Fruit fly (Drosophila melanogaster) whole organism, wandering third instar larva: Measurements from ENCODE around the gene CG1958.
A peak's percentile ranks its signal among the peaks of the same experiment; 100 is the strongest.

Experiments
- Abd-B ChIP-seq: fragments of >200 bp; optimal IDR thresholded peaks from 2 replicates; lab custom pipeline; 2017; ENCODE audit warnings: missing biosample characterization, missing genetic modification characterization
- CG32264 ChIP-seq: fragments of 200-800 bp; sonication (Bioruptor generic); optimal IDR thresholded peaks from 2 replicates; lab custom pipeline; 2016; ENCODE audit warnings: missing biosample characterization, missing genetic modification characterization
- CG9705 ChIP-seq: fragments of 200-800 bp; sonication (Bioruptor generic); optimal IDR thresholded peaks from 2 replicates; lab custom pipeline; 2018; ENCODE audit warnings: missing biosample characterization, mild to moderate bottlenecking, missing genetic modification characterization
- Dfd ChIP-seq: fragments of >200 bp; optimal IDR thresholded peaks from 2 replicates; lab custom pipeline; 2017; ENCODE audit warnings: missing biosample characterization, missing genetic modification characterization
- GATAd ChIP-seq: sonication (Bioruptor generic); optimal IDR thresholded peaks from 2 replicates; lab custom pipeline; 2016; ENCODE audit warnings: missing biosample characterization, missing genetic modification characterization
- HLH106 ChIP-seq: fragments of 200-800 bp; optimal IDR thresholded peaks from 3 replicates; lab custom pipeline; 2019; ENCODE audit warnings: missing biosample characterization, mild to moderate bottlenecking, missing genetic modification characterization, moderate library complexity
- Hnf4 ChIP-seq: fragments of 200-800 bp; sonication (Bioruptor generic); optimal IDR thresholded peaks from 2 replicates; lab custom pipeline; 2016; ENCODE audit warnings: missing biosample characterization, mild to moderate bottlenecking, missing genetic modification characterization
- Hr78 ChIP-seq: fragments of >200 bp; optimal IDR thresholded peaks from 2 replicates; lab custom pipeline; 2017; ENCODE audit warnings: missing biosample characterization, missing genetic modification characterization
- Hr83 ChIP-seq: fragments of 200-300 bp; sonication (Bioruptor generic); optimal IDR thresholded peaks from 2 replicates; lab custom pipeline; 2016; ENCODE audit warnings: missing biosample characterization, mild to moderate bottlenecking, missing genetic modification characterization, moderate library complexity; ENCODE audit not compliant: poor library complexity, severe bottlenecking
- Jra ChIP-seq: sonication (Bioruptor generic); optimal IDR thresholded peaks from 2 replicates; lab custom pipeline; 2016; ENCODE audit warnings: missing biosample characterization, missing genetic modification characterization
- Mio ChIP-seq: sonication (Bioruptor generic); optimal IDR thresholded peaks from 2 replicates; lab custom pipeline; 2016; ENCODE audit warnings: missing biosample characterization, missing genetic modification characterization
- Myc ChIP-seq: fragments of >200 bp; optimal IDR thresholded peaks from 2 replicates; lab custom pipeline; 2017
- N ChIP-seq: fragments of >200 bp; optimal IDR thresholded peaks from 2 replicates; lab custom pipeline; 2018; ENCODE audit warnings: missing biosample characterization, missing external identifiers, missing genetic modification characterization
- OdsH ChIP-seq: fragments of 200-800 bp; sonication (Bioruptor generic); optimal IDR thresholded peaks from 2 replicates; lab custom pipeline; 2016; ENCODE audit warnings: missing biosample characterization, mild to moderate bottlenecking, missing genetic modification characterization
- Sp1 ChIP-seq: fragments of 200-800 bp; sonication (Bioruptor generic); optimal IDR thresholded peaks from 3 replicates; lab custom pipeline; 2019; ENCODE audit warnings: missing biosample characterization, mild to moderate bottlenecking, missing genetic modification characterization, moderate library complexity
- Vsx2 ChIP-seq: fragments of 200-300, 225-300 bp; sonication (Bioruptor generic); optimal IDR thresholded peaks from 2 replicates; lab custom pipeline; 2018; ENCODE audit warnings: missing biosample characterization, missing genetic modification characterization; ENCODE audit not compliant: partially characterized antibody
- br ChIP-seq: fragments of 200-800 bp; sonication (Bioruptor generic); optimal IDR thresholded peaks from 2 replicates; lab custom pipeline; 2016; ENCODE audit warnings: missing biosample characterization, missing genetic modification characterization
- brk ChIP-seq: fragments of 200-800 bp; sonication (Bioruptor generic); optimal IDR thresholded peaks from 2 replicates; lab custom pipeline; 2016; ENCODE audit warnings: missing biosample characterization, mild to moderate bottlenecking, missing genetic modification characterization
- dl ChIP-seq, 2 experiments: fragments of 175-275, 200-275 bp in 1 of 2; fragments of 200-275 bp in 1 of 2; sonication (Bioruptor generic); optimal IDR thresholded peaks; lab custom pipeline; 2018; ENCODE audit warnings: mild to moderate bottlenecking in 2 of 2, missing biosample characterization in 2 of 2, missing genetic modification characterization in 2 of 2, moderate library complexity in 2 of 2; ENCODE audit not compliant: partially characterized antibody in 2 of 2, insufficient read depth in 1 of 2
- dmrt93B ChIP-seq: fragments of 200-800 bp; sonication (Bioruptor generic); optimal IDR thresholded peaks from 2 replicates; lab custom pipeline; 2018; ENCODE audit warnings: missing biosample characterization, mild to moderate bottlenecking, missing genetic modification characterization
- dsf ChIP-seq: sonication (Bioruptor generic); optimal IDR thresholded peaks from 2 replicates; lab custom pipeline; 2016; ENCODE audit warnings: missing biosample characterization, missing genetic modification characterization, borderline replicate concordance
- ey ChIP-seq: fragments of 200-800 bp; sonication (Bioruptor generic); optimal IDR thresholded peaks from 2 replicates; lab custom pipeline; 2016; ENCODE audit warnings: missing biosample characterization, missing genetic modification characterization
- foxo ChIP-seq, 2 experiments: fragments of 200-800 bp; sonication (Bioruptor generic); optimal IDR thresholded peaks; 2 replicates in 1 of 2; 3 replicates in 1 of 2; lab custom pipeline; 2016 to 2017; ENCODE audit warnings: missing biosample characterization in 2 of 2, missing genetic modification characterization in 2 of 2
- fru ChIP-seq: fragments of 200-800 bp; sonication (Bioruptor generic); optimal IDR thresholded peaks from 3 replicates; lab custom pipeline; 2016; ENCODE audit warnings: missing biosample characterization, mild to moderate bottlenecking, missing genetic modification characterization
- h ChIP-seq: fragments of 200-800 bp; sonication (Bioruptor generic); optimal IDR thresholded peaks from 3 replicates; lab custom pipeline; 2016; ENCODE audit warnings: missing biosample characterization, mild to moderate bottlenecking, missing genetic modification characterization
- jim ChIP-seq: fragments of 175-275, 200-325 bp; sonication (Bioruptor generic); optimal IDR thresholded peaks from 2 replicates; lab custom pipeline; 2016; ENCODE audit warnings: missing biosample characterization, mild to moderate bottlenecking, missing genetic modification characterization
- lola ChIP-seq: fragments of >200 bp; optimal IDR thresholded peaks from 2 replicates; lab custom pipeline; 2017; ENCODE audit warnings: missing biosample characterization, missing genetic modification characterization
- pan ChIP-seq: fragments of >200 bp; optimal IDR thresholded peaks from 2 replicates; lab custom pipeline; 2017
- psq ChIP-seq: fragments of 200-800 bp; sonication (Bioruptor generic); optimal IDR thresholded peaks from 3 replicates; lab custom pipeline; 2017; ENCODE audit warnings: missing biosample characterization, mild to moderate bottlenecking, missing genetic modification characterization, moderate library complexity
- rgr ChIP-seq: fragments of 200-800 bp; sonication (Bioruptor generic); optimal IDR thresholded peaks from 3 replicates; lab custom pipeline; 2016; ENCODE audit warnings: missing biosample characterization, mild to moderate bottlenecking, missing genetic modification characterization
- sage ChIP-seq: fragments of 200-800 bp; sonication (Bioruptor generic); optimal IDR thresholded peaks from 2 replicates; lab custom pipeline; 2016; ENCODE audit warnings: missing biosample characterization, mild to moderate bottlenecking, missing genetic modification characterization
- sv ChIP-seq: fragments of 200-800 bp; sonication (Bioruptor generic); optimal IDR thresholded peaks from 3 replicates; lab custom pipeline; 2016; ENCODE audit warnings: missing biosample characterization, missing genetic modification characterization
- tai ChIP-seq: sonication (Bioruptor generic); optimal IDR thresholded peaks from 2 replicates; lab custom pipeline; 2016; ENCODE audit warnings: missing biosample characterization, missing genetic modification characterization
- usp ChIP-seq: fragments of >200 bp; optimal IDR thresholded peaks from 2 replicates; lab custom pipeline; 2017; ENCODE audit warnings: missing biosample characterization, missing genetic modification characterization
- woc ChIP-seq: sonication (Bioruptor generic); optimal IDR thresholded peaks from 2 replicates; lab custom pipeline; 2016; ENCODE audit warnings: missing biosample characterization, mild to moderate bottlenecking, missing genetic modification characterization

The CG1958 gene

DNA sequence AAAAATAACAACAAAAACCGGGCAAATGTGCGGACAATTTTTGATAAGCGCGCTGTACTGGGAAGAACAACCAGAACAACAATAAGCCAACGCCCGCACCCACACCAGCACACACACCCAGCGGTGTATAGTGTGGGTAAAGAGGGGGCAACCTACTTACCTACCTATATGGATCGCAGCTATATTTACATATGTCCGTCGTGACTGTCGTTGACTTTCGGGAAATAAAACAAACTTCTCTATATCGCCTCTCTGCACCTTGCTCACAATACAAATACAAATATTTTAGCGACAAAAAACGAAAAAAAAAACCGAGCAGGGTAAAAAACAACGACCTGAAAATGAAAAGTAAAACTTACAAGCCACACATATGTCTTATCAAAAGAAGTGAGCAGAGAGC, 39.4 kb upstream of the CG1958 start:
- TF ChIP-seq Vsx2 (GFP tag; lab: Kevin White, UChicago) (no peak), Mio (GFP tag; lab: Kevin White, UChicago) (no peak), jim (GFP tag; lab: Kevin White, UChicago) (no peak), woc (GFP tag; lab: Kevin White, UChicago) (no peak), Abd-B (GFP tag; lab: Kevin White, UChicago) (no peak), CG32264 (GFP tag; lab: Kevin White, UChicago) (no peak), dl (GFP tag; optimal IDR thresholded peaks at IDR 0.05; lab: Kevin White, UChicago; ENCODE audit: insufficient read depth in 1 of 2, partially characterized antibody in 2 of 2) (no peak), dsf (GFP tag; lab: Kevin White, UChicago) (no peak), HLH106 (tag; lab: Kevin White, UChicago) (no peak), br (GFP tag; lab: Kevin White, UChicago) (peak; percentile 32), Hnf4 (peak; percentile 29), ey (no peak), dmrt93B (GFP tag; lab: Kevin White, UChicago) (no peak), Hr78 (no peak), Jra (no peak), Hr83 (peak; percentile 71), h (GFP tag; lab: Kevin White, UChicago) (peak; percentile 42), tai (no peak), Myc (lab: Kevin White, UChicago) (no peak), pan (lab: Kevin White, UChicago) (no peak), psq (no peak), sv (GFP tag; lab: Kevin White, UChicago) (no peak), GATAd (GFP tag; lab: Kevin White, UChicago) (no peak), brk (no peak), OdsH (GFP tag; lab: Kevin White, UChicago) (peak; percentile 10), Dfd (GFP tag; lab: Kevin White, UChicago) (no peak), Sp1 (GFP tag; lab: Kevin White, UChicago) (no peak), N (GFP tag; lab: Kevin White, UChicago) (no peak), rgr (GFP tag; lab: Kevin White, UChicago) (peak; percentile 24)

DNA sequence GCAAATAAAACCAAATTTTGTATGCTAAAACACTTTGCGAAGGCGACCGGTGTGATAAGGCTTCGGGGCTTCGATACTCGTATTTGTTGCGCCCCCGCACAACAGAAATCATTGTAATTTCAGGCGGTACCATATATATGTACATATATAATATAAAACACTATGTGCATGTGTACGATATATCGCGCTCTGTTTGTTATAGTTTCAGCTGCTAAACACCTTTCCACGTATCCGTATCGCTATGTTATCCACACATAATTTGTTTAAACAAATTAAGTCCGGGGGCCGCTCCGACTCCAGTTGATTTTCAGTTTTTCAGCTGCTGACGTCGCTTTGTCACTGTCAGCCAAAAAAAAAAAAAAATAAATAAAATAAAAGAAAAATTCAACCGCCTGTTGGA, 38.1 kb upstream of the CG1958 start:
- TF ChIP-seq Abd-B (GFP tag; lab: Kevin White, UChicago) (no peak), Hr83 (peak; percentile 69), foxo (GFP tag; optimal IDR thresholded peaks at IDR 0.05; lab: Kevin White, UChicago) (no peak), rgr (GFP tag; lab: Kevin White, UChicago) (peak; percentile 7), N (GFP tag; lab: Kevin White, UChicago) (no peak)

DNA sequence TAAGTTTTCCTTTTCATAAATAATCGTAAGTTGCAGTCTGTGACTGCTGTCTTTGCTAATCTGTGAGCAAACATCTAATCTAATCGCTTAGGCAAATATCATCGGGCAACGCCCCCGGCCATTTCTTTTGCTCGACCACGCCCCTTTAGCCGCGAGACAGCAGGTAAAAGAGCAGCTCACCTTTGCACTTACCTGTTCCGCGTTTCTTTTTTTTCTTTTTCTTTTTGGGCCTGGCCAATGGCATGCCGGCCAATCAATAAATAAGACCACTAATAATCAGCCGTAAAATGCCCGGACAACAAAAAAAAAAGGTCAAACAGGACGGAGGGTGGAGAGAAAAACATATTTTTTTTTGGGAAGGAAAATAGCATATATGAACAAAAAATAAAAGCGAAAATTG, 36.1 kb upstream of the CG1958 start:
- TF ChIP-seq Mio (GFP tag; lab: Kevin White, UChicago) (no peak), pan (lab: Kevin White, UChicago) (no peak), Sp1 (GFP tag; lab: Kevin White, UChicago) (no peak), dsf (GFP tag; lab: Kevin White, UChicago) (no peak), CG9705 (GFP tag; lab: Kevin White, UChicago) (no peak), sv (GFP tag; lab: Kevin White, UChicago) (no peak), dmrt93B (GFP tag; lab: Kevin White, UChicago) (no peak)
- TF ChIP-seq, all 38 proteins: peak for 0

DNA sequence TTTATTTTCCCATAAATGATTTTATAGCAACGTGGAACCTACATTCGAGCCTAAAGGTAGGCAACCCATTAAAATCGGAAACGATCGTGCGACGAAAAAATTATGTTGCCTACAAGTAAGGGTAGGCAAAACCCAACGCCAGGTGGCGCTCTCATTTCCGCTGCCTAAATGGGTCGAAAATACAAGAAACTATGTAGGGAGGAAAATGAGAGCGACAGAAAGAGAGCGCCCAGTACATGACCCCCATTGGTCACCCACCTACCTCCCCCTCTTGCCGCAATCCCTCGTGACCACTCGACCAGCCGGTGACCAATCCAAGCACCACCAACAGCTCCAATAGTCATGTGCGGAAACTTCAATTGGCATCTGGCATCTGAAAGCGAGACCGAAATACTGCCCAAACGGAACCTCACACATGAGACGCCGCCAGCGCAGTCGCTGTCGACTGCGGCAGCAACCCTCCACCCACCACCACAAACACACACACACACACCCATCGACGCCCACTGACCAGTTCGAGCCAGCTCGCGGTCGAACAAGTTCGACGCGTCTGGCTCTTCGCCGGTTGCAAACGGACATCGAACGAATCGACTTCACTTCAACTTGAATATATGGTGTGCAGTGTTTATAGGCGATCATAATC, 24.6 kb upstream of the CG1958 start:
- TF ChIP-seq CG32264 (GFP tag; lab: Kevin White, UChicago) (no peak), sage (GFP tag; lab: Kevin White, UChicago) (no peak), OdsH (GFP tag; lab: Kevin White, UChicago) (peak; percentile 48), lola (GFP tag; lab: Kevin White, UChicago) (no peak), br (GFP tag; lab: Kevin White, UChicago) (peak; percentile 43), Jra (no peak), HLH106 (tag; lab: Kevin White, UChicago) (peak; percentile 77), psq (peak; percentile 42), usp (GFP tag; lab: Kevin White, UChicago) (no peak), Hnf4 (peak; percentile 8), ey (peak; percentile 30), foxo (GFP tag; optimal IDR thresholded peaks at IDR 0.05; lab: Kevin White, UChicago) (peak in 1 of 2 experiments; percentile 66), GATAd (GFP tag; lab: Kevin White, UChicago) (no peak), brk (no peak), pan (lab: Kevin White, UChicago) (no peak), Myc (lab: Kevin White, UChicago) (peak; percentile 70), rgr (GFP tag; lab: Kevin White, UChicago) (peak; percentile 79), fru (GFP tag; lab: Kevin White, UChicago) (peak; percentile 42), sv (GFP tag; lab: Kevin White, UChicago) (peak; percentile 31), dmrt93B (GFP tag; lab: Kevin White, UChicago) (peak; percentile 88), Mio (GFP tag; lab: Kevin White, UChicago) (no peak), h (GFP tag; lab: Kevin White, UChicago) (peak; percentile 64), CG9705 (GFP tag; lab: Kevin White, UChicago) (peak; percentile 87), Sp1 (GFP tag; lab: Kevin White, UChicago) (peak; percentile 66), dl (GFP tag; optimal IDR thresholded peaks at IDR 0.05; lab: Kevin White, UChicago; ENCODE audit: insufficient read depth in 1 of 2, partially characterized antibody in 2 of 2) (no peak)
- TF ChIP-seq, all 38 proteins: peak for 15
